Worm (Caenorhabditis elegans): ENCODE data around the gene nas-23.

ce11 chrII:7529078-7529683, 35.7 kb upstream of the nas-23 start, which contains the start of gene ZK1290.5:
- no peak for TF ChIP-seq flt-1 (GFP tag; IDR thresholded peaks at IDR 0.05)
- no peak for TF ChIP-seq ztf-23 (GFP tag; IDR thresholded peaks at IDR 0.05)
- no peak for TF ChIP-seq tab-1 (GFP tag; IDR thresholded peaks at IDR 0.05)
